Fruit fly (Drosophila melanogaster) whole organism, embryonic: Measurements from ENCODE around the gene sni.

Source experiments
- Adf1 ChIP-seq: fragments of 200-800 bp; sonication (Bioruptor generic); IDR thresholded peaks from 2 replicates; pipeline ENCODE4 v1.3.6; 2022; ENCODE audit warnings: missing biosample characterization, missing genetic modification characterization
- Asciz ChIP-seq: fragments of 200-800 bp; sonication (Bioruptor generic); optimal IDR thresholded peaks from 2 replicates; lab custom pipeline; 2017; ENCODE audit warnings: missing biosample characterization, mild to moderate bottlenecking, missing genetic modification characterization, missing genetic modification reagents
- CG10431 ChIP-seq: fragments of 200-800 bp; sonication (Bioruptor generic); optimal IDR thresholded peaks from 3 replicates; lab custom pipeline; 2018; ENCODE audit warnings: missing biosample characterization, mild to moderate bottlenecking, missing genetic modification characterization
- CG11398 ChIP-seq: fragments of 200-800 bp; sonication (Bioruptor generic); optimal IDR thresholded peaks from 2 replicates; lab custom pipeline; 2016; ENCODE audit warnings: missing biosample characterization, missing genetic modification characterization
- CG11456 ChIP-seq: fragments of 200-800 bp; sonication (Bioruptor generic); IDR thresholded peaks from 3 replicates; pipeline ENCODE4 v1.3.6; 2022; ENCODE audit warnings: missing biosample characterization, missing genetic modification characterization
- CG12155 ChIP-seq: fragments of 200-800 bp; sonication (Bioruptor generic); optimal IDR thresholded peaks from 3 replicates; lab custom pipeline; 2016; ENCODE audit warnings: missing biosample characterization, missing genetic modification characterization
- CG12659 ChIP-seq: fragments of 200-800 bp; sonication (Bioruptor generic); optimal IDR thresholded peaks from 3 replicates; lab custom pipeline; 2017; ENCODE audit warnings: mild to moderate bottlenecking, missing biosample characterization, missing genetic modification reagents, missing genetic modification characterization
- CG13287 ChIP-seq: fragments of 200-800 bp; sonication (Bioruptor generic); IDR thresholded peaks from 2 replicates; pipeline ENCODE4 v1.3.6; 2022; ENCODE audit warnings: missing biosample characterization, missing genetic modification characterization; ENCODE audit not compliant: partially characterized antibody
- CG17829 ChIP-seq: fragments of 200-800 bp; optimal IDR thresholded peaks from 2 replicates; lab custom pipeline; 2019; ENCODE audit warnings: missing biosample characterization, mild to moderate bottlenecking, missing genetic modification characterization, moderate library complexity
- CG18262 ChIP-seq: fragments of 200-800 bp; optimal IDR thresholded peaks from 3 replicates; lab custom pipeline; 2019; ENCODE audit warnings: missing biosample characterization, mild to moderate bottlenecking, missing genetic modification characterization, moderate library complexity
- CG18599 ChIP-seq: fragments of 200-800 bp; sonication (Bioruptor generic); optimal IDR thresholded peaks from 3 replicates; lab custom pipeline; 2017; ENCODE audit warnings: missing biosample characterization, missing genetic modification characterization, mild to moderate bottlenecking, moderate library complexity, missing genetic modification reagents
- CG3281 ChIP-seq: fragments of 200-800 bp; sonication (Bioruptor generic); optimal IDR thresholded peaks from 3 replicates; lab custom pipeline; 2017; ENCODE audit warnings: missing biosample characterization, mild to moderate bottlenecking, missing genetic modification characterization
- CG5245 ChIP-seq: fragments of 200-800 bp; sonication (Bioruptor generic); optimal IDR thresholded peaks from 3 replicates; lab custom pipeline; 2016; ENCODE audit warnings: missing biosample characterization, missing genetic modification characterization
- CG6272 ChIP-seq: fragments of 200-800 bp; sonication (Bioruptor generic); IDR thresholded peaks from 2 replicates; pipeline ENCODE4 v1.3.6; 2022; ENCODE audit warnings: missing biosample characterization, missing genetic modification characterization
- CG6854 ChIP-seq: fragments of 200-800 bp; sonication (Bioruptor generic); optimal IDR thresholded peaks from 3 replicates; lab custom pipeline; 2017; ENCODE audit warnings: missing biosample characterization, mild to moderate bottlenecking, missing genetic modification characterization
- CG7745 ChIP-seq: fragments of 200-800 bp; sonication (Bioruptor generic); optimal IDR thresholded peaks from 2 replicates; lab custom pipeline; 2018; ENCODE audit warnings: missing biosample characterization, mild to moderate bottlenecking, missing genetic modification characterization, moderate library complexity
- CG7839 ChIP-seq: fragments of 200-800 bp; sonication (Bioruptor generic); optimal IDR thresholded peaks from 3 replicates; lab custom pipeline; 2018; ENCODE audit warnings: missing biosample characterization, mild to moderate bottlenecking, missing genetic modification characterization, moderate library complexity
- CG7928 ChIP-seq: fragments of 200-800 bp; sonication (Bioruptor generic); optimal IDR thresholded peaks from 2 replicates; lab custom pipeline; 2017; ENCODE audit warnings: missing biosample characterization, mild to moderate bottlenecking, missing genetic modification characterization
- CG7987 ChIP-seq: fragments of 200-800 bp; sonication (Bioruptor generic); optimal IDR thresholded peaks from 2 replicates; lab custom pipeline; 2018; ENCODE audit warnings: missing biosample characterization, mild to moderate bottlenecking, missing genetic modification characterization, moderate library complexity
- CG8281 ChIP-seq: fragments of 200-800 bp; sonication (Bioruptor generic); optimal IDR thresholded peaks from 2 replicates; lab custom pipeline; 2018; ENCODE audit warnings: missing biosample characterization, mild to moderate bottlenecking, missing genetic modification characterization, moderate library complexity
- CG8359 ChIP-seq: fragments of 200-800 bp; sonication (Bioruptor generic); optimal IDR thresholded peaks from 2 replicates; lab custom pipeline; 2017; ENCODE audit warnings: missing biosample characterization, mild to moderate bottlenecking, missing genetic modification characterization, borderline replicate concordance
- CG8388 ChIP-seq: fragments of 200-800 bp; sonication (Bioruptor generic); optimal IDR thresholded peaks from 2 replicates; lab custom pipeline; 2019; ENCODE audit warnings: missing biosample characterization, mild to moderate bottlenecking, missing genetic modification characterization, moderate library complexity
- CG9215 ChIP-seq: fragments of 200-800 bp; sonication (Bioruptor generic); IDR thresholded peaks from 2 replicates; pipeline ENCODE4 v1.3.6; 2022; ENCODE audit warnings: missing biosample characterization, missing genetic modification characterization
- Deaf1 ChIP-seq: fragments of 200-800 bp; optimal IDR thresholded peaks from 3 replicates; lab custom pipeline; 2019; ENCODE audit warnings: missing biosample characterization, mild to moderate bottlenecking, missing genetic modification characterization, moderate library complexity
- Doc2 ChIP-seq: fragments of 200-800 bp; sonication (Bioruptor generic); IDR thresholded peaks from 2 replicates; pipeline ENCODE4 v1.3.6; 2022; ENCODE audit warnings: missing biosample characterization, missing genetic modification characterization
- Ets65A ChIP-seq: fragments of 200-800 bp; sonication (Bioruptor generic); peaks from one replicate; lab custom pipeline; 2016; ENCODE audit warnings: missing biosample characterization, missing genetic modification characterization
- H2.0 ChIP-seq: fragments of 200-800 bp; sonication (Bioruptor generic); IDR thresholded peaks from 2 replicates; pipeline ENCODE4 v1.3.6; 2022; ENCODE audit warnings: missing biosample characterization, missing genetic modification characterization
- NFAT ChIP-seq: fragments of 200-800 bp; sonication (Bioruptor generic); IDR thresholded peaks from 2 replicates; pipeline ENCODE4 v1.3.6; 2022; ENCODE audit warnings: missing biosample characterization, missing genetic modification characterization
- Spps ChIP-seq: fragments of 200-800 bp; sonication (Bioruptor generic); optimal IDR thresholded peaks from 2 replicates; lab custom pipeline; 2018; ENCODE audit warnings: missing biosample characterization, mild to moderate bottlenecking, missing genetic modification characterization
- al ChIP-seq: fragments of 200-800 bp; sonication (Bioruptor generic); IDR thresholded peaks from 2 replicates; pipeline ENCODE4 v1.3.6; 2022; ENCODE audit warnings: missing biosample characterization, missing genetic modification characterization
- aop ChIP-seq: fragments of 200-800 bp; sonication (Bioruptor generic); IDR thresholded peaks from 2 replicates; pipeline ENCODE4 v1.3.6; 2022; ENCODE audit warnings: missing biosample characterization, missing genetic modification characterization
- bbx ChIP-seq: fragments of 200-800 bp; sonication (Bioruptor generic); IDR thresholded peaks from 2 replicates; pipeline ENCODE4 v1.3.6; 2022; ENCODE audit warnings: missing biosample characterization, missing genetic modification characterization; ENCODE audit not compliant: partially characterized antibody
- bsh ChIP-seq, 2 experiments: fragments of 200-800 bp; sonication (Bioruptor generic); optimal IDR thresholded peaks; 2 replicates each; lab custom pipeline; 2017 to 2018; ENCODE audit warnings: mild to moderate bottlenecking in 2 of 2, missing biosample characterization in 2 of 2, missing genetic modification characterization in 2 of 2, moderate library complexity in 1 of 2
- chm ChIP-seq: fragments of 200-800 bp; sonication (Bioruptor generic); IDR thresholded peaks from 2 replicates; pipeline ENCODE4 v1.3.6; 2022; ENCODE audit warnings: missing biosample characterization, missing genetic modification characterization
- dysf ChIP-seq: fragments of 200-800 bp; sonication (Bioruptor generic); IDR thresholded peaks from 3 replicates; pipeline ENCODE4 v1.3.6; 2022; ENCODE audit warnings: missing biosample characterization, missing genetic modification characterization
- fd3F ChIP-seq: fragments of 200-800 bp; sonication (Bioruptor generic); optimal IDR thresholded peaks from 2 replicates; lab custom pipeline; 2018; ENCODE audit warnings: missing biosample characterization, mild to moderate bottlenecking, missing genetic modification characterization, moderate library complexity
- fd96Cb ChIP-seq: fragments of 200-800 bp; sonication (Bioruptor generic); optimal IDR thresholded peaks from 2 replicates; lab custom pipeline; 2018; ENCODE audit warnings: missing biosample characterization, mild to moderate bottlenecking, missing genetic modification characterization, moderate library complexity
- fu2 ChIP-seq: fragments of 200-800 bp; sonication (Bioruptor generic); optimal IDR thresholded peaks from 2 replicates; lab custom pipeline; 2016; ENCODE audit warnings: missing biosample characterization, missing genetic modification characterization
- gcm2 ChIP-seq: fragments of 200-800 bp; sonication (Bioruptor generic); optimal IDR thresholded peaks from 2 replicates; lab custom pipeline; 2016; ENCODE audit warnings: missing biosample characterization, missing genetic modification characterization
- hb ChIP-seq: fragments of 200-800 bp; sonication (Bioruptor generic); IDR thresholded peaks from 3 replicates; pipeline ENCODE4 v1.3.6; 2022; ENCODE audit warnings: missing biosample characterization, missing genetic modification characterization; ENCODE audit not compliant: partially characterized antibody
- nom ChIP-seq: fragments of 200-800 bp; sonication (Bioruptor generic); optimal IDR thresholded peaks from 2 replicates; lab custom pipeline; 2017; ENCODE audit warnings: missing biosample characterization, missing genetic modification characterization, mild to moderate bottlenecking, moderate library complexity, missing genetic modification reagents
- oc ChIP-seq: fragments of 200-800 bp; sonication (Bioruptor generic); optimal IDR thresholded peaks from 2 replicates; lab custom pipeline; 2018; ENCODE audit warnings: missing biosample characterization, mild to moderate bottlenecking, missing genetic modification characterization, moderate library complexity
- onecut ChIP-seq: fragments of 200-800 bp; sonication (Bioruptor generic); IDR thresholded peaks from 2 replicates; pipeline ENCODE4 v1.3.6; 2022; ENCODE audit warnings: missing biosample characterization, missing genetic modification characterization
- pzg ChIP-seq: fragments of 200-800 bp; sonication (Bioruptor generic); optimal IDR thresholded peaks from 3 replicates; lab custom pipeline; 2018; ENCODE audit warnings: missing biosample characterization, mild to moderate bottlenecking, missing genetic modification characterization, moderate library complexity
- repo ChIP-seq: fragments of 200-800 bp; sonication (Bioruptor generic); optimal IDR thresholded peaks from 2 replicates; lab custom pipeline; 2016; ENCODE audit warnings: missing biosample characterization, missing genetic modification characterization
- sima ChIP-seq: fragments of 200-800 bp; sonication (Bioruptor generic); optimal IDR thresholded peaks from 2 replicates; lab custom pipeline; 2016; ENCODE audit warnings: missing biosample characterization, missing genetic modification characterization
- ttk ChIP-seq: fragments of 200-800 bp; sonication (Bioruptor generic); IDR thresholded peaks from 2 replicates; pipeline ENCODE4 v2.1.2; 2022; ENCODE audit warnings: missing biosample characterization, missing genetic modification characterization
- unpg ChIP-seq: fragments of 200-800 bp; sonication (Bioruptor generic); optimal IDR thresholded peaks from 3 replicates; lab custom pipeline; 2018; ENCODE audit warnings: missing biosample characterization, mild to moderate bottlenecking, missing genetic modification characterization, moderate library complexity
- usp ChIP-seq: fragments of >200 bp; optimal IDR thresholded peaks from 2 replicates; lab custom pipeline; 2017; ENCODE audit warnings: missing biosample characterization, missing genetic modification characterization
- vfl ChIP-seq: fragments of 200-800 bp; sonication (Bioruptor generic); optimal IDR thresholded peaks from 2 replicates; lab custom pipeline; 2016; ENCODE audit warnings: missing biosample characterization, missing genetic modification characterization

Gene sni

DNA sequence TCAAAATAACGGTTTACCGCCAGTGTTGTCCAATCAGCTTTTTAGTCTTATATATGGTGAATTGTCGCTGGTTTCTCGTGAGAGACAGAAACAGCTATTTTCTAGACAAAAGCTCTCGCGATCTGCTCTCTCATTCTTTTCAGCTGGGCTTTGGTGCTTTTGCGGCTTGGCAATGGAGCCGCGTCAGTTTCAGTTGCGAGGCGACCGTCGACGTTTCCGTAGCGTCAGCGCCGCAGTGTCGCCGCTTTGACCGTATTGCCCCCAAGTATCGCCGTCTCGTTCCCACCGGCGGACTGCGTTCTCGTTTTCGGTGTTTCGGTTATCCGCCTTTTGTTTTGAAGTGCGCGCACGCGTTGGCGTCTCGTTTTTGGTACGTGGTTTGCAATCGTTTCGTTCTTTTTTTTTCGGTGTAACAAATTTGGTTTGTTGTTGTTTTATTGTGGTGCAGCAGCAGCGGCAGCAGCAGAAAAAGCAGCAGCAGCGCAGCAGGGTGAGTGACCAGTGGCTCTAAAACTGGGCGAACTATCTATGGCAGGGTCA lies 50.7 kb downstream of the sni start (continued):
- TF ChIP-seq CG8388 (GFP tag; lab: Kevin White, UChicago), result no peak
- TF ChIP-seq Asciz, result no peak
- TF ChIP-seq Spps (tag; lab: Kevin White, UChicago), result no peak
- no peak for TF ChIP-seq gcm2 (GFP tag; lab: Kevin White, UChicago)
- no peak for TF ChIP-seq oc (tag; lab: Kevin White, UChicago)
- TF ChIP-seq Doc2, result no peak
- TF ChIP-seq CG6272 (GFP tag; lab: Robert Waterston, UW), result 0 out of 2 replicates have a peak, but pooled peaks have one; percentile 6
- TF ChIP-seq fd3F (GFP tag; lab: Kevin White, UChicago), result no peak
- TF ChIP-seq hb (GFP tag; lab: Robert Waterston, UW), result no peak
- peak; percentile 48; the same call in 1 of the 2 replicates for TF ChIP-seq onecut (GFP tag; lab: Robert Waterston, UW)
- no peak for TF ChIP-seq fd96Cb (tag; lab: Kevin White, UChicago)
- TF ChIP-seq H2.0 (GFP tag; lab: Robert Waterston, UW), result no peak
- TF ChIP-seq bbx (GFP tag; lab: Robert Waterston, UW), result peak; percentile 39; the same call in 1 of the 2 replicates
- TF ChIP-seq fu2 (GFP tag; lab: Kevin White, UChicago), result no peak
- no peak for TF ChIP-seq CG17829 (tag; lab: Kevin White, UChicago)
- TF ChIP-seq CG7928 (GFP tag; lab: Kevin White, UChicago), result no peak
- no peak for TF ChIP-seq unpg (GFP tag; lab: Kevin White, UChicago)
- TF ChIP-seq CG12155, result no peak
- TF ChIP-seq al, result no peak
- TF ChIP-seq CG18599, result peak; percentile 43
- no peak for TF ChIP-seq bsh (GFP tag; optimal IDR thresholded peaks at IDR 0.05; lab: Kevin White, UChicago)
- TF ChIP-seq CG9215 (GFP tag; lab: Robert Waterston, UW), result no peak
- TF ChIP-seq aop (GFP tag; lab: Robert Waterston, UW), result no peak
- no peak for TF ChIP-seq CG8281 (tag; lab: Kevin White, UChicago)
- no peak for TF ChIP-seq CG7839
- TF ChIP-seq CG13287, result peak; percentile 34; the same call in 1 of the 2 replicates
- peak; percentile 88 for TF ChIP-seq Adf1 (GFP tag; lab: Robert Waterston, UW)
- peak; percentile 34 for TF ChIP-seq CG7987 (GFP tag; lab: Kevin White, UChicago)
- TF ChIP-seq CG10431 (GFP tag; lab: Kevin White, UChicago), result no peak
- peak; percentile 70; the same call in 2 of the 3 replicates for TF ChIP-seq CG11456 (GFP tag; lab: Robert Waterston, UW)
- no peak for TF ChIP-seq usp (GFP tag; lab: Kevin White, UChicago)
- TF ChIP-seq CG5245, result no peak
- no peak for TF ChIP-seq repo (GFP tag; lab: Kevin White, UChicago)
- TF ChIP-seq CG18262, result no peak
- TF ChIP-seq CG7745, result no peak
- TF ChIP-seq ttk (GFP tag; lab: Robert Waterston, UW), result no peak
- no peak for TF ChIP-seq chm
- no peak for TF ChIP-seq Ets65A
- peak; percentile 38 for TF ChIP-seq nom (GFP tag; lab: Kevin White, UChicago)
- peak; percentile 54 for TF ChIP-seq Deaf1 (tag; lab: Kevin White, UChicago)
- TF ChIP-seq dysf (GFP tag; lab: Robert Waterston, UW), result no peak
- TF ChIP-seq CG11398 (GFP tag; lab: Kevin White, UChicago), result no peak
- TF ChIP-seq pzg (GFP tag; lab: Kevin White, UChicago), result no peak
- TF ChIP-seq sima, result no peak
- TF ChIP-seq CG3281 (GFP tag; lab: Kevin White, UChicago), result no peak
- TF ChIP-seq CG12659 (GFP tag; lab: Kevin White, UChicago), result peak; percentile 7
- TF ChIP-seq NFAT (GFP tag; lab: Robert Waterston, UW), result peak; percentile 33; the same call in 1 of the 2 replicates
- peak; percentile 13 for TF ChIP-seq CG6854 (GFP tag; lab: Kevin White, UChicago)
- no peak for TF ChIP-seq CG8359 (GFP tag; lab: Kevin White, UChicago)
- no peak for TF ChIP-seq vfl (GFP tag; lab: Kevin White, UChicago)
